Fruit fly (Drosophila melanogaster): ENCODE measurements around the gene Plod.
A peak's percentile ranks its signal among the peaks of the same experiment; 100 is the strongest.

The Plod gene

dm6 chr3L:11248303-11248702 lies 42.5 kb upstream of the Plod start:
- TF ChIP-seq Vsx2 (GFP tag; optimal IDR thresholded peaks at IDR 0.05; ENCODE audit: partially characterized antibody) (no peak), dsf (GFP tag; optimal IDR thresholded peaks at IDR 0.05; ENCODE audit: borderline replicate concordance) (no peak), Hnf4 (GFP tag; optimal IDR thresholded peaks at IDR 0.05) (no peak), CG9705 (GFP tag; optimal IDR thresholded peaks at IDR 0.05) (no peak), GATAd (GFP tag; optimal IDR thresholded peaks at IDR 0.05) (no peak), psq (GFP tag; optimal IDR thresholded peaks at IDR 0.05) (no peak), sv (GFP tag; optimal IDR thresholded peaks at IDR 0.05) (no peak), Rel (GFP tag; optimal IDR thresholded peaks at IDR 0.05) (no peak), Rel (tag; optimal IDR thresholded peaks at IDR 0.05) (no peak), ey (GFP tag; optimal IDR thresholded peaks at IDR 0.05) (no peak), br (GFP tag; optimal IDR thresholded peaks at IDR 0.05) (no peak), brk (GFP tag; optimal IDR thresholded peaks at IDR 0.05) (no peak), dl (GFP tag; optimal IDR thresholded peaks at IDR 0.05; ENCODE audit: insufficient read depth in 1 of 2, partially characterized antibody in 2 of 2) (no peak), Hr78 (GFP tag; optimal IDR thresholded peaks at IDR 0.05) (no peak), fru (GFP tag; optimal IDR thresholded peaks at IDR 0.05) (no peak), Sp1 (GFP tag; optimal IDR thresholded peaks at IDR 0.05) (no peak), Dif (GFP tag; optimal IDR thresholded peaks at IDR 0.05; ENCODE audit: partially characterized antibody) (no peak), Dfd (GFP tag; optimal IDR thresholded peaks at IDR 0.05) (no peak), Mio (GFP tag; optimal IDR thresholded peaks at IDR 0.05) (no peak)

dm6 chr3L:11247370-11248255 lies 41.8 kb upstream of the Plod start:
- TF ChIP-seq Myc (optimal IDR thresholded peaks at IDR 0.05), result no peak
- peak in 1 of 2 experiments; percentile 39 for TF ChIP-seq foxo (GFP tag; optimal IDR thresholded peaks at IDR 0.05)
- peak; percentile 72 for TF ChIP-seq Dif (GFP tag; optimal IDR thresholded peaks at IDR 0.05; ENCODE audit: partially characterized antibody)
- peak; percentile 90 for TF ChIP-seq Hr83 (GFP tag; optimal IDR thresholded peaks at IDR 0.05; ENCODE audit: poor library complexity, severe bottlenecking)
- TF ChIP-seq fru (GFP tag; optimal IDR thresholded peaks at IDR 0.05), result peak; percentile 93
- TF ChIP-seq br (GFP tag; optimal IDR thresholded peaks at IDR 0.05), result peak; percentile 59
- TF ChIP-seq Sp1 (GFP tag; optimal IDR thresholded peaks at IDR 0.05), result peak; percentile 46
- TF ChIP-seq sage (GFP tag; optimal IDR thresholded peaks at IDR 0.05), result peak; percentile 47
- TF ChIP-seq Hnf4 (GFP tag; optimal IDR thresholded peaks at IDR 0.05), result peak; percentile 56
- peak; percentile 68 for TF ChIP-seq h (GFP tag; optimal IDR thresholded peaks at IDR 0.05)
- TF ChIP-seq sv (GFP tag; optimal IDR thresholded peaks at IDR 0.05), result no peak
- peak; percentile 38 for TF ChIP-seq brk (GFP tag; optimal IDR thresholded peaks at IDR 0.05)
- TF ChIP-seq Rel (GFP tag; optimal IDR thresholded peaks at IDR 0.05), result no peak
- TF ChIP-seq Rel (tag; optimal IDR thresholded peaks at IDR 0.05), result peak; percentile 53
- no peak for TF ChIP-seq Abd-B (GFP tag; optimal IDR thresholded peaks at IDR 0.05)
- no peak for TF ChIP-seq Hr78 (GFP tag; optimal IDR thresholded peaks at IDR 0.05)
- TF ChIP-seq Jra (GFP tag; optimal IDR thresholded peaks at IDR 0.05), result peak; percentile 26
- peak in 1 of 2 experiments; percentile 34 for TF ChIP-seq dl (GFP tag; optimal IDR thresholded peaks at IDR 0.05; ENCODE audit: insufficient read depth in 1 of 2, partially characterized antibody in 2 of 2)
- peak; percentile 21 for TF ChIP-seq HLH106 (tag; optimal IDR thresholded peaks at IDR 0.05)
- peak; percentile 65 for TF ChIP-seq rgr (GFP tag; optimal IDR thresholded peaks at IDR 0.05)
- peak; percentile 66 for TF ChIP-seq CrebA (GFP tag; optimal IDR thresholded peaks at IDR 0.05; ENCODE audit: borderline replicate concordance)
- peak; percentile 52 for TF ChIP-seq psq (GFP tag; optimal IDR thresholded peaks at IDR 0.05)
- peak; percentile 38 for TF ChIP-seq OdsH (GFP tag; optimal IDR thresholded peaks at IDR 0.05)
- TF ChIP-seq woc (GFP tag; optimal IDR thresholded peaks at IDR 0.05), result no peak

DNA sequence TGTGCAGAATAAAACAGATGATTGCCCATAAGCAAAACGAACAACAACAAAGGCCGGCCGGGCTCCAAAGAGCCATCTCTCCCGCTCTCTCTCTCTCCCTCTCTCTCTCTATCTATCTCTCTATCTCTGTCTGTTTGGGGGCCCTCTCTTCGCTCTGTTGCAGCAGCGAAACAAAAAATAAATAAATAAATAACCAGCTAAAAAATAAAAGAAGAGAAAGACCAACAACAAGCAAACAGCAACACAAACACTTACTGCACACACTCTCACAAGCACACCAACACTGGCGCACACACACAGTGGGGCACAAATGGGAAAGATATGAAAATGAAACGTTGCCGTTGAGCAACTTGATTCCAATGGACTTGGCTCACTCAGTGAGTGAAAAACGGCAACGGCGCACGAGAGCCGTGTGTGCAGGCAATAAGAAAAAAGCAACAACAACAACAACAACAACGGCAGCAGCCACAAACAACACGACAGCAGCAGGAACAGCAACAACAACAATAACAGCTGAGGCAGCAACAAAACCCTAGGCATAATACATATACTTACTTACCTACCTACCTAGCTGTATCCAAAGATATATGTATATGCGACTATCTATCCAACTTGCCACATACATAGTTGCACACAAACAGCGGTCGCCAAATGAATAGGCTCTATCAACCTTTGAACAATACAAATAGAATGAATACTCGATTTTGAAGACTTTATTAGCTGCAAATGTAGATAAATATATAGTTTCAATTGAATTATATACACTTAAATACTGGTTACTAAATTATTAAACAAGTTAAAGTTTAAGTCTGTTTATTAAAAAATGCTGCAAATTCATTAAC lies 40.5 kb upstream of the Plod start:
- TF ChIP-seq Sp1 (GFP tag; optimal IDR thresholded peaks at IDR 0.05) (peak; percentile 92), h (GFP tag; optimal IDR thresholded peaks at IDR 0.05) (peak; percentile 81), pan (optimal IDR thresholded peaks at IDR 0.05) (no peak), Jra (GFP tag; optimal IDR thresholded peaks at IDR 0.05) (peak; percentile 57), Hnf4 (GFP tag; optimal IDR thresholded peaks at IDR 0.05) (peak; percentile 66), brk (GFP tag; optimal IDR thresholded peaks at IDR 0.05) (peak; percentile 83), tai (GFP tag; optimal IDR thresholded peaks at IDR 0.05) (peak; percentile 33), rgr (GFP tag; optimal IDR thresholded peaks at IDR 0.05) (peak; percentile 48), CG32264 (GFP tag; optimal IDR thresholded peaks at IDR 0.05) (peak; percentile 45), Rel (GFP tag; optimal IDR thresholded peaks at IDR 0.05) (peak; percentile 88), Rel (tag; optimal IDR thresholded peaks at IDR 0.05) (peak; percentile 74), foxo (GFP tag; optimal IDR thresholded peaks at IDR 0.05) (peak; percentile 44 to 50), GATAd (GFP tag; optimal IDR thresholded peaks at IDR 0.05) (no peak), br (GFP tag; optimal IDR thresholded peaks at IDR 0.05) (peak; percentile 79), psq (GFP tag; optimal IDR thresholded peaks at IDR 0.05) (peak; percentile 67), Myc (optimal IDR thresholded peaks at IDR 0.05) (no peak), dsf (GFP tag; optimal IDR thresholded peaks at IDR 0.05; ENCODE audit: borderline replicate concordance) (no peak), Vsx2 (GFP tag; optimal IDR thresholded peaks at IDR 0.05; ENCODE audit: partially characterized antibody) (peak; percentile 51), lola (GFP tag; optimal IDR thresholded peaks at IDR 0.05) (no peak), OdsH (GFP tag; optimal IDR thresholded peaks at IDR 0.05) (peak; percentile 76), Mio (GFP tag; optimal IDR thresholded peaks at IDR 0.05) (no peak), woc (GFP tag; optimal IDR thresholded peaks at IDR 0.05) (peak; percentile 41), Hr83 (GFP tag; optimal IDR thresholded peaks at IDR 0.05; ENCODE audit: poor library complexity, severe bottlenecking) (peak; percentile 72), Dif (GFP tag; optimal IDR thresholded peaks at IDR 0.05; ENCODE audit: partially characterized antibody) (peak; percentile 87), sv (GFP tag; optimal IDR thresholded peaks at IDR 0.05) (no peak), jim (GFP tag; optimal IDR thresholded peaks at IDR 0.05) (peak; percentile 12), ey (GFP tag; optimal IDR thresholded peaks at IDR 0.05) (no peak), CrebA (GFP tag; optimal IDR thresholded peaks at IDR 0.05; ENCODE audit: borderline replicate concordance) (peak; percentile 95), fru (GFP tag; optimal IDR thresholded peaks at IDR 0.05) (peak; percentile 89)
